Worm (Caenorhabditis elegans) whole organism, young adult: ENCODE measurements around the gene pqn-41.

Experiments used
- B0019.2 ChIP-seq: fragments of 200-800 bp; sonication (Bioruptor generic); conservative IDR thresholded peaks from 2 replicates; pipeline ENCODE4 v1.3.6; 2022; ENCODE audit warnings: missing genetic modification reagents, missing genetic modification characterization, missing compliant biosample characterization
- B0261.1 ChIP-seq: sonication (generic microtip); optimal IDR thresholded peaks from 2 replicates; lab custom pipeline; 2016; ENCODE audit warnings: mild to moderate bottlenecking, missing genetic modification characterization, moderate library complexity, missing compliant biosample characterization
- B0336.3 ChIP-seq: fragments of 200-800 bp; sonication (Bioruptor generic); IDR thresholded peaks from 2 replicates; pipeline ENCODE4 v1.3.6; 2022; ENCODE audit warnings: missing genetic modification characterization, missing compliant biosample characterization
- C06A6.2 ChIP-seq: fragments of 200-800 bp; sonication (Bioruptor generic); conservative IDR thresholded peaks from 2 replicates; pipeline ENCODE4 v1.3.6; 2022; ENCODE audit warnings: missing genetic modification characterization, missing compliant biosample characterization
- F49E8.2 ChIP-seq: sonication (generic microtip); optimal IDR thresholded peaks from 3 replicates; lab custom pipeline; 2017; ENCODE audit warnings: missing genetic modification characterization, mild to moderate bottlenecking, missing compliant biosample characterization, antibody characterized with exemption, moderate library complexity; ENCODE audit not compliant: insufficient read depth
- F52B5.7 ChIP-seq: sonication (generic microtip); optimal IDR thresholded peaks from 2 replicates; lab custom pipeline; 2016; ENCODE audit warnings: mild to moderate bottlenecking, missing genetic modification characterization, missing compliant biosample characterization
- K11D2.4 ChIP-seq: fragments of 200-800 bp; sonication (Bioruptor generic); IDR thresholded peaks from 2 replicates; pipeline ENCODE4 v1.3.6; 2022; ENCODE audit warnings: missing genetic modification reagents, missing genetic modification characterization, missing compliant biosample characterization
- T07F8.4 ChIP-seq: sonication (generic microtip); optimal IDR thresholded peaks from 2 replicates; lab custom pipeline; 2016; ENCODE audit warnings: mild to moderate bottlenecking, missing genetic modification characterization, moderate library complexity, missing compliant biosample characterization
- T26A5.8 ChIP-seq: sonication (generic microtip); optimal IDR thresholded peaks from 2 replicates; lab custom pipeline; 2016; ENCODE audit warnings: missing genetic modification characterization, missing compliant biosample characterization
- Y95B8A.8 ChIP-seq: fragments of 200-800 bp; sonication (Bioruptor generic); IDR thresholded peaks from 2 replicates; pipeline ENCODE4 v1.3.6; 2022; ENCODE audit warnings: missing genetic modification reagents, missing genetic modification characterization, missing compliant biosample characterization
- ZK185.1 ChIP-seq: sonication (generic microtip); optimal IDR thresholded peaks from 2 replicates; lab custom pipeline; 2016; ENCODE audit warnings: mild to moderate bottlenecking, missing genetic modification characterization, missing compliant biosample characterization; ENCODE audit not compliant: poor library complexity, severe bottlenecking
- athp-1 ChIP-seq: sonication (generic microtip); optimal IDR thresholded peaks from 2 replicates; lab custom pipeline; 2017; ENCODE audit warnings: mild to moderate bottlenecking, missing genetic modification characterization, missing compliant biosample characterization
- attf-5 ChIP-seq: fragments of 200-800 bp; sonication (Bioruptor generic); optimal IDR thresholded peaks from 2 replicates; lab custom pipeline; 2018; ENCODE audit warnings: mild to moderate bottlenecking, missing genetic modification characterization, missing compliant biosample characterization
- bed-2 ChIP-seq: fragments of 200-800 bp; sonication (Bioruptor generic); IDR thresholded peaks from 2 replicates; pipeline ENCODE4 v1.3.6; 2022; ENCODE audit warnings: missing genetic modification reagents, missing genetic modification characterization, missing compliant biosample characterization
- cebp-2 ChIP-seq: fragments of 200-800 bp; sonication (Bioruptor generic); IDR thresholded peaks from 2 replicates; pipeline ENCODE4 v1.3.6; 2022; ENCODE audit warnings: missing genetic modification characterization, missing compliant biosample characterization
- ceh-40 ChIP-seq: fragments of 200-800 bp; sonication (Bioruptor generic); IDR thresholded peaks from 2 replicates; pipeline ENCODE4 v1.3.6; 2022; ENCODE audit warnings: missing genetic modification characterization, missing compliant biosample characterization
- chd-7 ChIP-seq: sonication (generic microtip); optimal IDR thresholded peaks from 2 replicates; lab custom pipeline; 2016; ENCODE audit warnings: mild to moderate bottlenecking, missing genetic modification characterization, moderate library complexity, missing compliant biosample characterization
- die-1 ChIP-seq: sonication (generic microtip); optimal IDR thresholded peaks from 2 replicates; lab custom pipeline; 2016; ENCODE audit warnings: missing genotype, mild to moderate bottlenecking, missing genetic modification characterization, missing compliant biosample characterization
- dox-1 ChIP-seq: fragments of 200-800 bp; sonication (Bioruptor generic); IDR thresholded peaks from 2 replicates; pipeline ENCODE4 v1.3.6; 2022; ENCODE audit warnings: missing genetic modification reagents, missing genetic modification characterization, missing compliant biosample characterization
- dpff-1 ChIP-seq: sonication (generic microtip); optimal IDR thresholded peaks from 2 replicates; lab custom pipeline; 2017; ENCODE audit warnings: mild to moderate bottlenecking, missing genetic modification characterization, missing compliant biosample characterization
- efl-1 ChIP-seq: fragments of 150-350 bp; optimal IDR thresholded peaks from 2 replicates; lab custom pipeline; 2014; ENCODE audit warnings: missing biosample characterization, missing genetic modification reagents, missing genetic modification characterization
- egl-44 ChIP-seq: fragments of 200-800 bp; sonication (Bioruptor generic); IDR thresholded peaks from 2 replicates; pipeline ENCODE4 v1.3.6; 2022; ENCODE audit warnings: missing genetic modification reagents, missing genetic modification characterization, missing compliant biosample characterization
- gei-17 ChIP-seq: fragments of 200-800 bp; sonication (Bioruptor generic); optimal IDR thresholded peaks from 2 replicates; lab custom pipeline; 2018; ENCODE audit warnings: mild to moderate bottlenecking, missing genetic modification characterization, missing compliant biosample characterization
- him-1 ChIP-seq: sonication (generic microtip); optimal IDR thresholded peaks from 2 replicates; lab custom pipeline; 2016; ENCODE audit warnings: missing genotype, missing genetic modification reagents, missing genetic modification characterization, missing compliant biosample characterization
- hlh-26 ChIP-seq: fragments of 200-800 bp; sonication (Bioruptor generic); conservative IDR thresholded peaks from 2 replicates; pipeline ENCODE4 v1.3.6; 2022; ENCODE audit warnings: missing genetic modification reagents, missing genetic modification characterization, missing compliant biosample characterization
- hmg-20 ChIP-seq: fragments of 200-800 bp; sonication (Bioruptor generic); IDR thresholded peaks from 2 replicates; pipeline ENCODE4 v1.3.6; 2022; ENCODE audit warnings: missing genetic modification reagents, missing genetic modification characterization, missing compliant biosample characterization
- let-526 ChIP-seq: fragments of 200-800 bp; sonication (Bioruptor generic); IDR thresholded peaks from 2 replicates; pipeline ENCODE4 v1.3.6; 2022; ENCODE audit warnings: missing genetic modification reagents, missing genetic modification characterization, missing compliant biosample characterization
- lin-26 ChIP-seq: fragments of 200-800 bp; sonication (Bioruptor generic); IDR thresholded peaks from 2 replicates; pipeline ENCODE4 v1.3.6; 2022; ENCODE audit warnings: missing genetic modification reagents, missing genetic modification characterization, missing compliant biosample characterization
- lin-35 ChIP-seq, 3 experiments: fragments of 150-350 bp in 2 of 3; sonication (generic microtip) in 1 of 3; optimal IDR thresholded peaks; 2 replicates each; lab custom pipeline; 2014 to 2018; ENCODE audit warnings: missing biosample characterization in 3 of 3, missing genetic modification characterization in 3 of 3, missing genetic modification reagents in 3 of 3
- lir-1 ChIP-seq: fragments of 200-800 bp; sonication (Bioruptor generic); conservative IDR thresholded peaks from 2 replicates; pipeline ENCODE4 v1.3.6; 2022; ENCODE audit warnings: missing genetic modification reagents, missing genetic modification characterization, missing compliant biosample characterization
- madf-6 ChIP-seq: fragments of 200-800 bp; sonication (Bioruptor generic); IDR thresholded peaks from 2 replicates; pipeline ENCODE4 v1.3.6; 2022; ENCODE audit warnings: missing genetic modification reagents, missing genetic modification characterization, missing compliant biosample characterization
- mxl-1 ChIP-seq: sonication (generic microtip); optimal IDR thresholded peaks from 2 replicates; lab custom pipeline; 2016; ENCODE audit warnings: missing genetic modification characterization, missing compliant biosample characterization
- nfya-2 ChIP-seq: fragments of 200-800 bp; sonication (Bioruptor generic); IDR thresholded peaks from 2 replicates; pipeline ENCODE4 v1.3.6; 2022; ENCODE audit warnings: missing genetic modification reagents, missing genetic modification characterization, missing compliant biosample characterization
- nfyb-1 ChIP-seq: fragments of 200-800 bp; sonication (Bioruptor generic); IDR thresholded peaks from 2 replicates; pipeline ENCODE4 v1.3.6; 2022; ENCODE audit warnings: missing genetic modification reagents, missing genetic modification characterization, missing compliant biosample characterization
- nhr-179 ChIP-seq: sonication (generic microtip); optimal IDR thresholded peaks from 2 replicates; lab custom pipeline; 2016; ENCODE audit warnings: mild to moderate bottlenecking, missing genetic modification characterization, missing compliant biosample characterization
- pbrm-1 ChIP-seq: fragments of 200-800 bp; sonication (Bioruptor generic); IDR thresholded peaks from 2 replicates; pipeline ENCODE4 v1.3.6; 2022; ENCODE audit warnings: missing genetic modification reagents, missing genetic modification characterization, missing compliant biosample characterization
- rcor-1 ChIP-seq: fragments of 200-800 bp; sonication (Bioruptor generic); IDR thresholded peaks from 2 replicates; pipeline ENCODE4 v1.3.6; 2022; ENCODE audit warnings: missing genetic modification reagents, missing genetic modification characterization, missing compliant biosample characterization
- rpc-1 ChIP-seq, 2 experiments: fragments of 150-350 bp in 1 of 2; sonication (generic microtip) in 1 of 2; optimal IDR thresholded peaks; 2 replicates each; lab custom pipeline; 2014 to 2018; ENCODE audit warnings: missing biosample characterization in 1 of 2, missing genetic modification characterization in 1 of 2, missing genetic modification reagents in 1 of 2, missing genotype in 1 of 2
- snpc-1.1 ChIP-seq: sonication (generic microtip); optimal IDR thresholded peaks from 2 replicates; lab custom pipeline; 2017; ENCODE audit warnings: missing genetic modification characterization, mild to moderate bottlenecking, missing compliant biosample characterization, antibody characterized with exemption, moderate library complexity, missing genotype, missing genetic modification reagents; ENCODE audit not compliant: insufficient read depth
- snpc-4 ChIP-seq, 5 experiments: fragments of 150-350 bp in 1 of 5; sonication (generic microtip) in 4 of 5; optimal IDR thresholded peaks; 2 replicates each; lab custom pipeline; 2014 to 2018; ENCODE audit warnings: missing genetic modification characterization in 5 of 5, missing biosample characterization in 3 of 5, antibody characterized with exemption in 2 of 5, mild to moderate bottlenecking in 2 of 5, missing compliant biosample characterization in 2 of 5, missing genotype in 2 of 5, moderate library complexity in 2 of 5, missing genetic modification reagents in 1 of 5
- sptf-2 ChIP-seq: fragments of 200-800 bp; sonication (Bioruptor generic); optimal IDR thresholded peaks from 2 replicates; lab custom pipeline; 2018; ENCODE audit warnings: mild to moderate bottlenecking, missing genetic modification characterization, missing compliant biosample characterization
- tbx-9 ChIP-seq: sonication (generic microtip); optimal IDR thresholded peaks from 2 replicates; lab custom pipeline; 2016; ENCODE audit warnings: borderline replicate concordance, missing genetic modification characterization, inconsistent platforms, missing compliant biosample characterization
- unc-130 ChIP-seq: sonication (generic microtip); optimal IDR thresholded peaks from 2 replicates; lab custom pipeline; 2016; ENCODE audit warnings: missing genetic modification reagents, missing genetic modification characterization, missing compliant biosample characterization
- unc-62 ChIP-seq: fragments of 150-350 bp; optimal IDR thresholded peaks from 2 replicates; lab custom pipeline; 2014; ENCODE audit warnings: missing biosample characterization, missing genetic modification reagents, missing genetic modification characterization
- ztf-22 ChIP-seq: fragments of 200-800 bp; sonication (Bioruptor generic); optimal IDR thresholded peaks from 2 replicates; lab custom pipeline; 2018; ENCODE audit warnings: mild to moderate bottlenecking, missing genetic modification characterization, moderate library complexity, missing compliant biosample characterization
- ztf-25 ChIP-seq: fragments of 200-800 bp; sonication (Bioruptor generic); IDR thresholded peaks from 2 replicates; pipeline ENCODE4 v1.3.6; 2022; ENCODE audit warnings: missing genetic modification reagents, missing genetic modification characterization, missing compliant biosample characterization
- ztf-26 ChIP-seq: sonication (generic microtip); optimal IDR thresholded peaks from 2 replicates; lab custom pipeline; 2017; ENCODE audit warnings: missing genetic modification characterization, missing compliant biosample characterization
- ztf-3 ChIP-seq: fragments of 200-800 bp; sonication (Bioruptor generic); optimal IDR thresholded peaks from 2 replicates; lab custom pipeline; 2018; ENCODE audit warnings: mild to moderate bottlenecking, missing genetic modification characterization, missing compliant biosample characterization

pqn-41 gene

ce11 chrIII:1950236-1950635 lies 44.5 kb downstream of the pqn-41 start, which contains the start of the genes polh-1 and rps-22:
polh-1 (minus strand) TSS chrIII:1950269.
rps-22 (plus strand) TSS chrIII:1950535.
- TF ChIP-seq dpff-1 (tag; lab: Kevin White, UChicago) (no peak), rcor-1 (GFP tag; lab: Robert Waterston, UW) (peak; percentile 66; the same call in 1 of the 2 replicates), ztf-25 (GFP tag; lab: Robert Waterston, UW) (no peak), unc-62 (peak; percentile 62), rpc-1 (optimal IDR thresholded peaks at IDR 0.05; lab: Kevin White, UChicago) (no peak), rpc-1 (tag; optimal IDR thresholded peaks at IDR 0.05; lab: Kevin White, UChicago) (no peak), C06A6.2 (GFP tag; lab: Robert Waterston, UW) (no peak), T26A5.8 (tag; lab: Kevin White, UChicago) (no peak), tbx-9 (tag; lab: Kevin White, UChicago) (no peak), gei-17 (GFP tag; lab: Kevin White, UChicago) (no peak), ZK185.1 (tag; lab: Kevin White, UChicago) (no peak), ztf-22 (GFP tag; lab: Kevin White, UChicago) (no peak), ztf-26 (tag; lab: Kevin White, UChicago) (no peak), let-526 (GFP tag; lab: Robert Waterston, UW) (no peak), lir-1 (GFP tag; lab: Robert Waterston, UW) (0 out of 2 replicates have a peak, but pooled peaks have one; percentile 31), B0019.2 (GFP tag; lab: Robert Waterston, UW) (no peak; the same call in 1 of the 2 replicates), attf-5 (peak; percentile 94), chd-7 (no peak), bed-2 (GFP tag; lab: Robert Waterston, UW) (no peak), unc-130 (no peak), dox-1 (GFP tag; lab: Robert Waterston, UW) (peak; percentile 61), efl-1 (GFP tag; lab: Kevin White, UChicago) (peak; percentile 89), sptf-2 (GFP tag; lab: Kevin White, UChicago) (no peak), mxl-1 (tag; lab: Kevin White, UChicago) (no peak), hmg-20 (GFP tag; lab: Robert Waterston, UW) (no peak), ztf-3 (GFP tag; lab: Kevin White, UChicago) (no peak), die-1 (tag; lab: Kevin White, UChicago) (no peak), madf-6 (peak; percentile 57; the same call in 1 of the 2 replicates), B0261.1 (tag; lab: Kevin White, UChicago) (no peak), lin-26 (GFP tag; lab: Robert Waterston, UW) (no peak), egl-44 (no peak), B0336.3 (GFP tag; lab: Robert Waterston, UW) (no peak), Y95B8A.8 (GFP tag; lab: Robert Waterston, UW) (no peak), hlh-26 (GFP tag; lab: Robert Waterston, UW) (no peak), nfyb-1 (GFP tag; lab: Robert Waterston, UW) (peak; percentile 80), cebp-2 (no peak), F52B5.7 (tag; lab: Kevin White, UChicago) (no peak), snpc-4 (GFP tag; optimal IDR thresholded peaks at IDR 0.05; lab: Kevin White, UChicago) (no peak), snpc-4 (tag; optimal IDR thresholded peaks at IDR 0.05; lab: Kevin White, UChicago) (peak in 3 of 4 experiments; percentile 16 to 76 (median 48)), athp-1 (no peak), T07F8.4 (no peak), him-1 (tag; lab: Kevin White, UChicago) (no peak), nhr-179 (tag; lab: Kevin White, UChicago) (no peak), lin-35 (GFP tag; optimal IDR thresholded peaks at IDR 0.05; lab: Kevin White, UChicago) (peak in 1 of 3 experiments; percentile 93), K11D2.4 (no peak), F49E8.2 (tag; lab: Kevin White, UChicago) (peak; percentile 72), pbrm-1 (GFP tag; lab: Robert Waterston, UW) (peak; percentile 52; the same call in 1 of the 2 replicates), ceh-40 (GFP tag; lab: Robert Waterston, UW) (no peak), nfya-2 (no peak), snpc-1.1 (tag; lab: Kevin White, UChicago) (peak; percentile 36)
